Fruit fly (Drosophila melanogaster) whole organism, prepupa: Measurements from ENCODE around the gene CG43702.
A peak's percentile ranks its signal among the peaks of the same experiment; 100 is the strongest.

Source experiments
- Blimp-1 ChIP-seq: fragments of 200-800 bp; sonication (Bioruptor generic); optimal IDR thresholded peaks from 3 replicates; lab custom pipeline; 2017; ENCODE audit warnings: missing biosample characterization, missing genetic modification characterization, mild to moderate bottlenecking, moderate library complexity, missing genetic modification reagents
- CG10631 ChIP-seq: fragments of 200-800 bp; sonication (Bioruptor generic); optimal IDR thresholded peaks from 2 replicates; lab custom pipeline; 2016; ENCODE audit warnings: missing biosample characterization, missing genetic modification characterization
- CG10669 ChIP-seq: fragments of 200-800 bp; sonication (Bioruptor generic); optimal IDR thresholded peaks from 3 replicates; lab custom pipeline; 2018; ENCODE audit warnings: missing biosample characterization, mild to moderate bottlenecking, missing genetic modification characterization, moderate library complexity
- CG11294 ChIP-seq: fragments of 200-800 bp; sonication (Bioruptor generic); IDR thresholded peaks from 2 replicates; pipeline ENCODE4 v1.3.6; 2022; ENCODE audit warnings: missing biosample characterization, missing genetic modification characterization
- CG15336 ChIP-seq: fragments of 200-800 bp; sonication (Bioruptor generic); IDR thresholded peaks from 2 replicates; pipeline ENCODE4 v1.3.6; 2022; ENCODE audit warnings: missing biosample characterization, missing genetic modification characterization
- CG3032 ChIP-seq: fragments of 200-800 bp; optimal IDR thresholded peaks from 2 replicates; lab custom pipeline; 2019; ENCODE audit warnings: missing biosample characterization, mild to moderate bottlenecking, missing genetic modification characterization, moderate library complexity
- CG31627 ChIP-seq: fragments of 200-800 bp; sonication (Bioruptor generic); optimal IDR thresholded peaks from 3 replicates; lab custom pipeline; 2016; ENCODE audit warnings: missing biosample characterization, missing genetic modification characterization
- CG3919 ChIP-seq: fragments of 200-800 bp; sonication (Bioruptor generic); optimal IDR thresholded peaks from 3 replicates; lab custom pipeline; 2016; ENCODE audit warnings: missing biosample characterization, missing genetic modification characterization
- CG6276 ChIP-seq: fragments of 200-800 bp; sonication (Bioruptor generic); optimal IDR thresholded peaks from 2 replicates; lab custom pipeline; 2017; ENCODE audit warnings: missing biosample characterization, mild to moderate bottlenecking, missing genetic modification characterization
- CG6792 ChIP-seq: fragments of 200-800 bp; sonication (Bioruptor generic); optimal IDR thresholded peaks from 3 replicates; lab custom pipeline; 2016; ENCODE audit warnings: missing biosample characterization, missing genetic modification characterization
- CG6808 ChIP-seq: fragments of 200-800 bp; sonication (Bioruptor generic); optimal IDR thresholded peaks from 3 replicates; lab custom pipeline; 2017; ENCODE audit warnings: missing biosample characterization, missing genetic modification characterization, mild to moderate bottlenecking, moderate library complexity, missing genetic modification reagents
- CG6854 ChIP-seq: fragments of 200-800 bp; sonication (Bioruptor generic); optimal IDR thresholded peaks from 2 replicates; lab custom pipeline; 2017; ENCODE audit warnings: missing biosample characterization, mild to moderate bottlenecking, missing genetic modification characterization
- CG8119 ChIP-seq: fragments of 200-800 bp; sonication (Bioruptor generic); IDR thresholded peaks from 3 replicates; pipeline ENCODE4 v1.3.6; 2022; ENCODE audit warnings: missing biosample characterization, missing genetic modification characterization
- CG8319 ChIP-seq: fragments of 200-800 bp; sonication (Bioruptor generic); optimal IDR thresholded peaks from 3 replicates; lab custom pipeline; 2016; ENCODE audit warnings: missing biosample characterization, missing genetic modification characterization
- CG8632 ChIP-seq: fragments of 200-800 bp; sonication (Bioruptor generic); optimal IDR thresholded peaks from 3 replicates; lab custom pipeline; 2016; ENCODE audit warnings: missing biosample characterization, missing genetic modification characterization
- CG9139 ChIP-seq: fragments of 200-800 bp; sonication (Bioruptor generic); optimal IDR thresholded peaks from 3 replicates; lab custom pipeline; 2017; ENCODE audit warnings: missing biosample characterization, mild to moderate bottlenecking, missing genetic modification characterization
- Eip75B ChIP-seq: fragments of 200-800 bp; sonication (Bioruptor generic); optimal IDR thresholded peaks from 3 replicates; lab custom pipeline; 2016; ENCODE audit warnings: missing biosample characterization, missing genetic modification characterization
- Eip78C ChIP-seq: fragments of 200-800 bp; sonication (Bioruptor generic); peaks from one replicate; lab custom pipeline; 2016; ENCODE audit warnings: missing biosample characterization, missing genetic modification characterization
- Ets96B ChIP-seq: fragments of 200-800 bp; optimal IDR thresholded peaks from 2 replicates; lab custom pipeline; 2019; ENCODE audit warnings: missing biosample characterization, mild to moderate bottlenecking, missing genetic modification characterization, moderate library complexity
- Hr39 ChIP-seq: fragments of 200-800 bp; sonication (Bioruptor generic); optimal IDR thresholded peaks from 2 replicates; lab custom pipeline; 2016; ENCODE audit warnings: missing biosample characterization, missing genetic modification characterization
- Hr4 ChIP-seq: fragments of 200-800 bp; sonication (Bioruptor generic); optimal IDR thresholded peaks from 3 replicates; lab custom pipeline; 2016; ENCODE audit warnings: missing biosample characterization, missing genetic modification characterization
- Lpt ChIP-seq: fragments of 200-800 bp; sonication (Bioruptor generic); optimal IDR thresholded peaks from 3 replicates; lab custom pipeline; 2016; ENCODE audit warnings: missing biosample characterization, missing genetic modification characterization
- Met ChIP-seq: fragments of 200-800 bp; sonication (Bioruptor generic); optimal IDR thresholded peaks from 3 replicates; lab custom pipeline; 2016; ENCODE audit warnings: missing biosample characterization, missing genetic modification characterization
- OdsH ChIP-seq: fragments of 200-800 bp; sonication (Bioruptor generic); optimal IDR thresholded peaks from 3 replicates; lab custom pipeline; 2016; ENCODE audit warnings: missing biosample characterization, missing genetic modification characterization
- Sox102F ChIP-seq: fragments of 200-800 bp; sonication (Bioruptor generic); optimal IDR thresholded peaks from 2 replicates; lab custom pipeline; 2016; ENCODE audit warnings: missing biosample characterization, mild to moderate bottlenecking, missing genetic modification characterization
- cyc ChIP-seq: fragments of 200-800 bp; sonication (Bioruptor generic); optimal IDR thresholded peaks from 3 replicates; lab custom pipeline; 2016; ENCODE audit warnings: missing biosample characterization, missing genetic modification characterization
- dac ChIP-seq: fragments of 200-800 bp; sonication (Bioruptor generic); optimal IDR thresholded peaks from 2 replicates; lab custom pipeline; 2017; ENCODE audit warnings: missing biosample characterization, mild to moderate bottlenecking, missing genetic modification characterization
- dsx ChIP-seq: fragments of 200-800 bp; optimal IDR thresholded peaks from 3 replicates; lab custom pipeline; 2019; ENCODE audit warnings: missing biosample characterization, mild to moderate bottlenecking, missing genetic modification characterization, moderate library complexity; ENCODE audit not compliant: poor library complexity, severe bottlenecking
- eg ChIP-seq: fragments of 200-800 bp; sonication (Bioruptor generic); IDR thresholded peaks from 3 replicates; pipeline ENCODE4 v1.3.6; 2022; ENCODE audit warnings: missing biosample characterization, missing genetic modification characterization
- fd59A ChIP-seq: fragments of 200-800 bp; sonication (Bioruptor generic); optimal IDR thresholded peaks from 2 replicates; lab custom pipeline; 2017; ENCODE audit warnings: missing biosample characterization, mild to moderate bottlenecking, missing genetic modification characterization, missing genetic modification reagents
- fkh ChIP-seq: fragments of 200-800 bp; sonication (Bioruptor generic); optimal IDR thresholded peaks from 3 replicates; lab custom pipeline; 2017; ENCODE audit warnings: missing biosample characterization, mild to moderate bottlenecking, missing genetic modification characterization, moderate library complexity
- net ChIP-seq: fragments of 200-800 bp; sonication (Bioruptor generic); optimal IDR thresholded peaks from 3 replicates; lab custom pipeline; 2016; ENCODE audit warnings: missing biosample characterization, missing genetic modification characterization
- pdm3 ChIP-seq: fragments of 200-800 bp; sonication (Bioruptor generic); optimal IDR thresholded peaks from 3 replicates; lab custom pipeline; 2016; ENCODE audit warnings: missing biosample characterization, missing genetic modification characterization
- salr ChIP-seq, 2 experiments: fragments of 200-800 bp; sonication (Bioruptor generic); optimal IDR thresholded peaks; 3 replicates each; lab custom pipeline; 2016 to 2018; ENCODE audit warnings: missing biosample characterization in 2 of 2, missing genetic modification characterization in 2 of 2, mild to moderate bottlenecking in 1 of 2
- topi ChIP-seq: fragments of 200-800 bp; sonication (Bioruptor generic); optimal IDR thresholded peaks from 3 replicates; lab custom pipeline; 2016; ENCODE audit warnings: missing biosample characterization, missing genetic modification characterization
- vri ChIP-seq: fragments of 200-800 bp; sonication (Bioruptor generic); optimal IDR thresholded peaks from 3 replicates; lab custom pipeline; 2016; ENCODE audit warnings: missing biosample characterization, mild to moderate bottlenecking, missing genetic modification characterization

Gene CG43702

dm6 chr3L:21301737-21302487, 3.4 kb downstream of the CG43702 start:
- TF ChIP-seq fkh (GFP tag; lab: Kevin White, UChicago) (no peak), cyc (GFP tag; lab: Kevin White, UChicago) (no peak), CG3919 (GFP tag; lab: Kevin White, UChicago) (peak; percentile 31), Ets96B (peak; percentile 38), dsx (GFP tag; lab: Kevin White, UChicago) (peak; percentile 18), CG10631 (GFP tag; lab: Kevin White, UChicago) (no peak), net (GFP tag; lab: Kevin White, UChicago) (no peak), Blimp-1 (GFP tag; lab: Kevin White, UChicago) (peak; percentile 85), CG9139 (no peak), CG6854 (GFP tag; lab: Kevin White, UChicago) (no peak), CG15336 (no peak), Hr4 (GFP tag; lab: Kevin White, UChicago) (no peak), CG3032 (tag; lab: Kevin White, UChicago) (peak; percentile 45), Met (GFP tag; lab: Kevin White, UChicago) (no peak), CG6792 (GFP tag; lab: Kevin White, UChicago) (peak; percentile 4), Eip78C (GFP tag; lab: Kevin White, UChicago) (peak; percentile 86), CG10669 (GFP tag; lab: Kevin White, UChicago) (peak; percentile 3), Hr39 (no peak), vri (GFP tag; lab: Kevin White, UChicago) (no peak), CG8119 (GFP tag; lab: Robert Waterston, UW) (no peak), dac (GFP tag; lab: Kevin White, UChicago) (no peak), CG8632 (GFP tag; lab: Kevin White, UChicago) (peak; percentile 18), Lpt (no peak), pdm3 (GFP tag; lab: Kevin White, UChicago) (peak; percentile 18), CG8319 (no peak), eg (no peak), CG6808 (GFP tag; lab: Kevin White, UChicago) (peak; percentile 15), Sox102F (GFP tag; lab: Kevin White, UChicago) (no peak)

- TF ChIP-seq CG8319, result no peak
- TF ChIP-seq OdsH (GFP tag; lab: Kevin White, UChicago), result no peak
- no peak for TF ChIP-seq Eip75B
- TF ChIP-seq Lpt, result no peak
- TF ChIP-seq Met (GFP tag; lab: Kevin White, UChicago), result no peak
- no peak for TF ChIP-seq CG8119 (GFP tag; lab: Robert Waterston, UW)
- TF ChIP-seq salr (GFP tag; optimal IDR thresholded peaks at IDR 0.05; lab: Kevin White, UChicago), result no peak
- no peak for TF ChIP-seq topi (GFP tag; lab: Kevin White, UChicago)
- TF ChIP-seq, all 60 proteins: peak for 0
Observed at dm6 chr3L:21302493-21302892, 4.0 kb downstream of the CG43702 start.

- no peak for TF ChIP-seq CG6276 (GFP tag; lab: Kevin White, UChicago)
- TF ChIP-seq fd59A (GFP tag; lab: Kevin White, UChicago), result no peak
- no peak for TF ChIP-seq CG9139
- TF ChIP-seq CG11294, result no peak
- no peak for TF ChIP-seq CG3032 (tag; lab: Kevin White, UChicago)
- no peak for TF ChIP-seq Hr4 (GFP tag; lab: Kevin White, UChicago)
- TF ChIP-seq topi (GFP tag; lab: Kevin White, UChicago), result no peak
- no peak for TF ChIP-seq CG31627
- TF ChIP-seq dac (GFP tag; lab: Kevin White, UChicago), result no peak
- no peak for TF ChIP-seq salr (GFP tag; optimal IDR thresholded peaks at IDR 0.05; lab: Kevin White, UChicago)
- no peak for TF ChIP-seq fkh (GFP tag; lab: Kevin White, UChicago)
Observed at dm6 chr3L:21303659-21304058, 5.2 kb downstream of the CG43702 start.
